Fruit fly (Drosophila melanogaster): ENCODE results near the gene Pif1.

Pif1 gene

DNA sequence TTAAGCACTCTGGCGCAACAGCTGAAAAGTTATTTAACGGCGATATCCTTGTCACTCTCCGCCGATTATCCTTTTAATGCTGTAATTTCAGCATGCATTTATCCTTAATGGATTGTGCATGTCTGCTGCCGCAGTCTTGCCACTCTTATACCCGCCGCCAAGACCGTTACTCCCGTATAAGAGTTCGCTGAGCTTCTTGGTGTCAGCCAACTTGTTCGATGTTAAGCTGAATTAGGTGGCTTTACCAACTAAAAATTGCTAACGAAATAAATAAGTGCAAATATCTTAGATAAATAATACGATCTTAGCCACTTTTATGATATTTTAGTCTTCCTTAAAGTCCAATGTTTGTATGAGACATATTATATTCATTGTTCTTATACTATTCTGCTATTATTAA lies 28.6 kb downstream of the Pif1 start:
- TF ChIP-seq Dll (optimal IDR thresholded peaks at IDR 0.05): no peak
- no peak for TF ChIP-seq pan (optimal IDR thresholded peaks at IDR 0.05)
- no peak for TF ChIP-seq psq (optimal IDR thresholded peaks at IDR 0.05)
- no peak for TF ChIP-seq CG8478 (optimal IDR thresholded peaks at IDR 0.05)
- no peak for TF ChIP-seq EcR (GFP tag; optimal IDR thresholded peaks at IDR 0.05)
- no peak for TF ChIP-seq usp (GFP tag; optimal IDR thresholded peaks at IDR 0.05)

DNA sequence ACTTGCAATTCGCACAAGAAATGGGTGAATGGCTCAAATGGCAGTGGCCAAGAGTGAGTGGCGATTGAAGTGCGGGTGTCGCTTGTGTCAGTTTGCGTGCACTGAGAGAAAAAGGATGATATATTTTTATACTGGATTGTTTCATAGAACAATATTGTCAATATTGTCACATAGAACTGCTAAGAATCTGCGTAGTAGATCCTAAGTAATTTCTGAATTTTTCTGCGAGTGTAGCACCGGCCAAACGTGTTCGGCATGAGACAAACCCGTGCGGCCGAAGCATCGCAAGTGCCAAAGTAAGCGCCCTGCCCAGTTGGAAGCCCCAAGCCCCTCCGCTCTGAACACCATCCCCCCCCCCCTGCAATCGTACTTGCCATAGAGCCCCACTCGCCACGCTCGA lies 29.5 kb downstream of the Pif1 start:
- TF ChIP-seq pan (optimal IDR thresholded peaks at IDR 0.05): no peak

DNA sequence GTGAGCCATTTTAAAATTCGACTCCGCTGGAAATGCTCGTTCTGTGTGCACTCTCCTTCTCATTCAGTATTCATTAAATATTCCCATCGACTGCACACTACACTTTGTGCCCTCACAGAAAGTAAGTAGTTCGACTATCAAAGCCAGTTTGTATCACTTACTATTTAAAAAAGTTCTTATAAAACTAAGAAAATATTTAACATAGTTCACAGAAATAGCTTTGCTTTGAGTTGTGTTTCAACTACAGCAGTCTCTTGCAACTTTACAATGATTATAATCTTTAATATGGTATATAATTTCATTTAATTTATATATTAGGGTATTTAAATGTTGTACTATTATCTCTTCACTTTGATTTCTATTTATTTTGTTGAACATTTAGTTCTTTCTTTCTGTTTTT lies 30.3 kb downstream of the Pif1 start:
- TF ChIP-seq Dll (optimal IDR thresholded peaks at IDR 0.05) (no peak), pan (optimal IDR thresholded peaks at IDR 0.05) (no peak), EcR (GFP tag; optimal IDR thresholded peaks at IDR 0.05) (no peak), usp (GFP tag; optimal IDR thresholded peaks at IDR 0.05) (no peak), psq (optimal IDR thresholded peaks at IDR 0.05) (no peak), CG8478 (optimal IDR thresholded peaks at IDR 0.05) (no peak)

DNA sequence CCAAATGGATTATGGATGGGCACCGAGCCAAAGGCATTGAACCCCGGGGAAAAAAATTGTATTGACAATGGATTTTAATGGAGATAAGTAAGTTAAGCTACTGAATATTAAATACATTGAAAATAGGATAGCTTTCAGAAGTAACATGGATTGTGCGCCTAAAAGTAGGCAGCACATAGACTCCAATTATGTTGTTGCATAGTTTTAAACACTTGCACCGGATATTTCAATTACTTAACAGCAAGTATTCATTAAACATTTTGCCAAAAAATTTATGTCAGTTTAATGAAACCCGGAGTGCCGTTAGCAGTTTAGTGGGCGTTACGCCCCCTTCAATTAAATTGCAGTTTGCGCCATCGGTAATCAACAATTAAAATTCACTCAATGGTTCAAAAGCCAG lies 31.7 kb downstream of the Pif1 start:
- TF ChIP-seq pan (optimal IDR thresholded peaks at IDR 0.05) (no peak), usp (GFP tag; optimal IDR thresholded peaks at IDR 0.05) (no peak), Dll (optimal IDR thresholded peaks at IDR 0.05) (no peak), CG8478 (optimal IDR thresholded peaks at IDR 0.05) (no peak), psq (optimal IDR thresholded peaks at IDR 0.05) (no peak), EcR (GFP tag; optimal IDR thresholded peaks at IDR 0.05) (no peak)

DNA sequence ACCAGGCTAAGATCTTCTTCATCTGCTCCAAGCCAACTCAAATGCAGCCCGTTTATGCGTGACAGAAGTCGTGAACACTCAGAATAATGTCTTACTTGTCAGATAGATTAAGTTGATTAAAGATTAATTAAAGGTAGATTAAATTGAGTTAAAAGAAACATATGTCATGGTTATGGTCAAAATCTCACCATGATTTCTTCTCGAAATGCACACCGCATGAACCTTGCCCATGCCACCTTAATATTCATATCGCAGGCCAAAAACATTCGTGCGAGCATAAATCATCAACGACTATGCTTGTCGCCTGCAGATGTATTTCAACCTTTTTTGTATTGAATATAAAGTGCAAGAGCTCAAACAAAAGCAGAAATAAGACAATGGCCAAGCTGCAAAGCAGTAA lies 32.7 kb downstream of the Pif1 start:
- TF ChIP-seq pan (optimal IDR thresholded peaks at IDR 0.05) (no peak), CG8478 (optimal IDR thresholded peaks at IDR 0.05) (no peak), EcR (GFP tag; optimal IDR thresholded peaks at IDR 0.05) (no peak), psq (optimal IDR thresholded peaks at IDR 0.05) (no peak), Dll (optimal IDR thresholded peaks at IDR 0.05) (no peak), usp (GFP tag; optimal IDR thresholded peaks at IDR 0.05) (no peak)

DNA sequence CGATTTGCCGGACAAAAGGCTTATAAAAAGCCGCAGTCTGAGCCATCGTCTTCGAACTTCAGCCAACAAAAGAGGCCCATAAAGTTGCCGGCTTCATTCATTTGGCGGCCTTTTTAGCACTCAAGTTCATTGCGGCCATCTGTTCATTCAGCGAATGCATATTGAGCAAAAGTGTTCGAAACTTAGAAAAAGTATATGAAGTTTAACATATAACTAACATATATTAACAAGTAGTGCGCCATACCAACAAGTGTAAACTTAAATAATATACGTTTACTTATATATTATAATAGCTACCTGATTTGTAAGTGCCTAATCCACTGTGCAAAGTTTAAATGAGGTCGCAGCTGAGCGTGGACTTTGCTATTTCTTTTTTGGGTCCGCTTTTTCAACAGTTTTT lies 33.5 kb downstream of the Pif1 start:
- TF ChIP-seq psq (optimal IDR thresholded peaks at IDR 0.05): no peak
- TF ChIP-seq EcR (GFP tag; optimal IDR thresholded peaks at IDR 0.05): no peak
- no peak for TF ChIP-seq usp (GFP tag; optimal IDR thresholded peaks at IDR 0.05)
- no peak for TF ChIP-seq Dll (optimal IDR thresholded peaks at IDR 0.05)
- TF ChIP-seq pan (optimal IDR thresholded peaks at IDR 0.05): no peak
- no peak for TF ChIP-seq CG8478 (optimal IDR thresholded peaks at IDR 0.05)

DNA sequence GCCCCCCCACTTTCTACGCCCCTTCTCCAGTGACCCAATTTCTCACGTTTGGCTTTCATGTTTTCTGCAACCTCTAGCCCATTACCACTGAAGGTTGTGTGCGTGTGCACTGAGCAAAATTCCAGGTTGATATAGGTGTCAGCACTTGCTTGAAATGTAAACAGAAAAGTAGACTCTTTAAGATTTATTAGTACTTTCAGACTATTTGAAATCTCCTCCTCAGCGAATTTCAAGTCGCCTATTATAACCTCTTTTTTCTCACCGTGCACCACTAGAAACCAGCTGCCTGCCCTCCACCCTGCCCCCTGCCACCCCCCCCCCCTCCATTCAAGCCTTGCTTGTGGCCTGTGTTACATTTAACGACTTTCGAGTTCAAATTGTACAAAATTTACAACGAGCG lies 34.7 kb downstream of the Pif1 start:
- no peak for TF ChIP-seq Dll (optimal IDR thresholded peaks at IDR 0.05)
- TF ChIP-seq EcR (GFP tag; optimal IDR thresholded peaks at IDR 0.05): no peak
- no peak for TF ChIP-seq usp (GFP tag; optimal IDR thresholded peaks at IDR 0.05)
- no peak for TF ChIP-seq CG8478 (optimal IDR thresholded peaks at IDR 0.05)
- no peak for TF ChIP-seq pan (optimal IDR thresholded peaks at IDR 0.05)
- no peak for TF ChIP-seq psq (optimal IDR thresholded peaks at IDR 0.05)

DNA sequence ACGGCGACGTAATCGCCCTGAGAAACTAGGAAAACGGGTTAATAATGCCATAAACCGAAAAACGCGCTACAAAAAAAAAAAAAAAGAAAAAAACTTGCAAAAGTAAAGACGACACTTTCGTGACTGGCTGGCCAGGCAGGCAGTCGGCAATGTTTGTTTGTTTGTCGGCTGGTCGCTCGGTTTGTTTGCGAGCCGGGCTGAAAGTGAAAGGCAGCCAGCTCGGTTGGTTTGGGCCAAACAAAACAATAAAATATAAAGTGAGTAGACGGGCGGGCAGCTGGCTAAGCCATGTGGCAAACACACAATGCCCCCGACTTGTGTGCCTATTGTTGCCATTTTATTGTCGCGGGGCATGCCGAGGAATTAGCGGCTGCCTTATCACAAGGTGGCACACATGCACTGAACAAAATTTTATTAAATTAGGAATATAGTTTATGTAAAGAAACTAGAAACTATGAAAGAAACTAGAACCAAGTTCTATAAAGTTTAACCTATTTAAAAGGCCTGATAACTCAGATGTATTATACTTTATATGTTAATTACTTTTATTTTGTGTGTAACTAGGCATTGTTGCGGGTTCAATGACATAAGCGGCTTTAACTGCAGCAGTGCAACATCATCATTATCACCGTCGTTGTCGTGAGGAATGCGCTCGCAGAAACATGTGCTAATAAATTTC lies 41.2 kb downstream of the Pif1 start:
- TF ChIP-seq CG8478 (optimal IDR thresholded peaks at IDR 0.05) (no peak), pan (optimal IDR thresholded peaks at IDR 0.05) (no peak), EcR (GFP tag; optimal IDR thresholded peaks at IDR 0.05) (no peak), usp (GFP tag; optimal IDR thresholded peaks at IDR 0.05) (no peak), psq (optimal IDR thresholded peaks at IDR 0.05) (no peak), Dll (optimal IDR thresholded peaks at IDR 0.05) (no peak)

DNA sequence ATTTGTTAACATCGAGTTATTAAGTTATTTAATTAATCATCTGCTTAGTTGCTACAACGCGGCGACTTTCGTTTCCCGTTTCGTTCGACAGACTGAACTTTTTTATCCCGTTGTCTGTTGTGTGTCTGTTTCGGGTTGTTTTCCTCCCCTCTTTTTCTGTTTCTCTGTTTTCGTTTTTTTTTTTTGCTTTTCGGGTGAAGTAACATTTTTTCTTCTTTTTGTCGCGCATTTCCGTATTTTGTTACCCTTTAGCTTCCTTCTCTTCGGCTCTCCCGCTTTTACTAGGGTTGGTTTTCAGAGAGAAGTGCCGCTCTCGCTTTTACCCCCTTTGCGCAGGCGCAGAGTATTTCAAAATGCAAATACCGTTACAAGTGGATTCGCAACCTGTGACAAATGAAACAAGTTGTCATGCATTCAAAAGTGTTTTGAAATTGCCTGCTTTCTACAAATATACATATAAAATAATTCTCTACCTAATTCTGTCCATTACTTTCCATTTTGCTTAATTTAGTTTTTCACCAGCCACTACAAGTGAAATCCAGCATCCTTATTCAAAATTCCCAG lies 43.1 kb downstream of the Pif1 start, which contains the start of gene Pgant2:
TSS of gene Pgant2 (minus strand) at position 51 of the 564 bp plus-strand sequence.
- no peak for TF ChIP-seq psq (optimal IDR thresholded peaks at IDR 0.05)
- no peak for TF ChIP-seq CG8478 (optimal IDR thresholded peaks at IDR 0.05)
- TF ChIP-seq pan (optimal IDR thresholded peaks at IDR 0.05): no peak
- TF ChIP-seq Dll (optimal IDR thresholded peaks at IDR 0.05): no peak
- no peak for TF ChIP-seq EcR (GFP tag; optimal IDR thresholded peaks at IDR 0.05)
- no peak for TF ChIP-seq usp (GFP tag; optimal IDR thresholded peaks at IDR 0.05)

DNA sequence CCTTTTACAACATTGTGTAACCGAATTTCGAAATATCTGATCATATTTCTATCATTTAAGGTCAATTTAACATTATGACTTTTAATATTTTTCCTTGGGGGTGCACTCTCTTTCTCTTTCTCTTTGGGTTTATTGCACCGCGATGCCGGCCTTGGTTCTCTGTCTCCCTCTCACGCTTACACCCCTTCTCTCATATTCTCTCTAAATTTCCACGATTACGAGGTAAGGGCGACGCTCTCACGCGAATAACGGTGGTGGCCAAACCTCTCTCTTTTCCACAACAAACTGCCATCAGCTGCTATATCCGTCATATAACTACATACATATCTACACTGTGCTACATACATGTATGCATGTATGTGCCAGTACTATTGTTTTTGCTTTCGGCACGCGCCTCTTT lies 43.9 kb downstream of the Pif1 start:
- no peak for TF ChIP-seq CG8478 (optimal IDR thresholded peaks at IDR 0.05)
- TF ChIP-seq Dll (optimal IDR thresholded peaks at IDR 0.05): no peak
- TF ChIP-seq psq (optimal IDR thresholded peaks at IDR 0.05): no peak
- TF ChIP-seq EcR (GFP tag; optimal IDR thresholded peaks at IDR 0.05): no peak
- TF ChIP-seq usp (GFP tag; optimal IDR thresholded peaks at IDR 0.05): no peak

DNA sequence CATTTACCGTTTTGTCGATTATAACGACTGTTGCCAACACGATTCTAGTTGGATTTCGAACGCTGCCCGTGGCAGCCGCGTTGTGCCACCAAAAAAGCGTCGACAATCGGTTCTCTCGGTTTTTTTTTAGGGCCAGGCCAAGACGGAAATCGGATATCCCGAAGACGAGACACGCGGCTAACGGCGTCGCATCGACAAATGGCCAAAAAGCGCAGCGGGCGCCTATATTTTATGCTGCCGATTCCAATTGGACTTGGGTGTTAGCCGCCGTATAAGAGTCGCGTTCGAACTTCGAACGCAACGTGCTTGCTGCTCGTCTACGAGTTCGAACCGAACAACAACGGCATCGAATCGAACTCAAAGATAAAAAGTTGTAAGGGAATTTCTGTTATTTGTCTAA lies 47.1 kb downstream of the Pif1 start:
- TF ChIP-seq psq (optimal IDR thresholded peaks at IDR 0.05) (no peak), EcR (GFP tag; optimal IDR thresholded peaks at IDR 0.05) (no peak), CG8478 (optimal IDR thresholded peaks at IDR 0.05) (no peak), usp (GFP tag; optimal IDR thresholded peaks at IDR 0.05) (no peak)

DNA sequence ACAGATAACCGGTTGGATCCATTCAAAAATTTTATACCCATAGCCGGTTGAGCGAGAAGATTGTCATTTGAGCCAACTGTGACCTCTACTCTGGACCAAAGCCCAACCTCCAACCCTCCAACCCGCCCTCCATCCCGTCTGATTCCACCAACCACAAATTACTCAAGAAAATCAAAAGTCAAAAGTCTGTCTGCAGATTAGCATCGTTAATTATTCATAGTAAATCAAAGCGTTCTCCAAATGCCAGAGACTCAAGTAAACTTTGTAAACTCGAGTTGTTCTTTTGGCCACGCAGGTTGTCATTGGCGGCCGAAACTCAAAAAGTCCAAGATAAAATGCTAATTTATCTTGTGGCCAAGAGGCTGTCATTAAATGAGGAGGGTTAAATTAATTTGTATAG lies 52.2 kb downstream of the Pif1 start:
- TF ChIP-seq psq (optimal IDR thresholded peaks at IDR 0.05) (no peak), usp (GFP tag; optimal IDR thresholded peaks at IDR 0.05) (no peak), pan (optimal IDR thresholded peaks at IDR 0.05) (no peak), Dll (optimal IDR thresholded peaks at IDR 0.05) (no peak), EcR (GFP tag; optimal IDR thresholded peaks at IDR 0.05) (no peak), CG8478 (optimal IDR thresholded peaks at IDR 0.05) (no peak)

All from whole organism.